Worm (Caenorhabditis elegans): ENCODE data around the gene parn-1.

ce11 chrV:12729220-12729619 is 34.2 kb upstream of the parn-1 start, which contains the start of gene R11D1.10:
- TF ChIP-seq W03F9.2 (tag; optimal IDR thresholded peaks at IDR 0.05) (no peak), him-1 (tag; optimal IDR thresholded peaks at IDR 0.05) (no peak), dao-5 (tag; optimal IDR thresholded peaks at IDR 0.05) (no peak)
